Fruit fly (Drosophila melanogaster) Kc167 (cell line): ENCODE data around the gene Pdzd8.

Source experiments
- Myc ChIP-seq: fragments of >200 bp; optimal IDR thresholded peaks from 2 replicates; lab custom pipeline; 2017; ENCODE audit warnings: missing external identifiers
- Sin3A ChIP-seq: fragments of >200 bp; optimal IDR thresholded peaks from 2 replicates; lab custom pipeline; 2018; ENCODE audit warnings: missing external identifiers
- h ChIP-seq: fragments of >200 bp; optimal IDR thresholded peaks from 3 replicates; lab custom pipeline; 2018; ENCODE audit warnings: missing external identifiers
- psq ChIP-seq: fragments of >200 bp; optimal IDR thresholded peaks from 2 replicates; lab custom pipeline; 2017; ENCODE audit warnings: missing external identifiers

- TF ChIP-seq psq (no peak), Sin3A (lab: Kevin White, UChicago) (no peak), Myc (no peak), h (lab: Kevin White, UChicago) (no peak)
These were observed 48.2 kb downstream of the Pdzd8 start for dm6 chrX:11882447-11882846.
